Worm (Caenorhabditis elegans): ENCODE results near the gene F19B6.3.

The F19B6.3 gene

ce11 chrIV:12307720-12308119, 19.3 kb upstream of the F19B6.3 start, which contains the start of gene oac-57:
Gene oac-57, minus strand, starts transcription at chrIV:12307820.
- TF ChIP-seq nhr-42 (GFP tag; IDR thresholded peaks at IDR 0.05) (no peak), spr-1 (tag; optimal IDR thresholded peaks at IDR 0.05) (no peak)

ce11 chrIV:12311597-12311996, 15.4 kb upstream of the F19B6.3 start, which contains the start of gene oac-58:
Gene oac-58, minus strand, starts transcription at chrIV:12311697.
- TF ChIP-seq duxl-1 (tag; optimal IDR thresholded peaks at IDR 0.05; ENCODE audit: poor library complexity) = no peak

ce11 chrIV:12330840-12331359, 3.9 kb downstream of the F19B6.3 start, which contains the start of gene ufd-1:
Gene ufd-1, minus strand, starts transcription at chrIV:12330890.
- TF ChIP-seq mdl-1 (tag; optimal IDR thresholded peaks at IDR 0.05) = no peak
- no peak for TF ChIP-seq jun-1 (tag; optimal IDR thresholded peaks at IDR 0.05)
- TF ChIP-seq lin-13 (GFP tag; optimal IDR thresholded peaks at IDR 0.05) = no peak
- no peak for TF ChIP-seq nhr-76 (tag; optimal IDR thresholded peaks at IDR 0.05)
- TF ChIP-seq nhr-111 (GFP tag; optimal IDR thresholded peaks at IDR 0.05) = no peak
- TF ChIP-seq lin-38 (GFP tag; IDR thresholded peaks at IDR 0.05) = peak; percentile 42
- TF ChIP-seq nhr-237 (tag; optimal IDR thresholded peaks at IDR 0.05) = no peak
- no peak for TF ChIP-seq unc-39 (tag; optimal IDR thresholded peaks at IDR 0.05)
- TF ChIP-seq attf-4 (tag; optimal IDR thresholded peaks at IDR 0.05) = no peak
- TF ChIP-seq ama-1 (optimal IDR thresholded peaks at IDR 0.05) = peak; percentile 29
- TF ChIP-seq ceh-28 (tag; optimal IDR thresholded peaks at IDR 0.05) = no peak
- TF ChIP-seq dpl-1 (GFP tag; optimal IDR thresholded peaks at IDR 0.05) = peak; percentile 13
- TF ChIP-seq mes-2 (tag; optimal IDR thresholded peaks at IDR 0.05; ENCODE audit: poor library complexity, severe bottlenecking) = peak; percentile 37
- TF ChIP-seq madf-5 (GFP tag; IDR thresholded peaks at IDR 0.05) = no peak
- TF ChIP-seq mep-1 (tag; optimal IDR thresholded peaks at IDR 0.05) = peak; percentile 51
- TF ChIP-seq nhr-11 (tag; optimal IDR thresholded peaks at IDR 0.05) = no peak
- no peak for TF ChIP-seq spr-1 (tag; optimal IDR thresholded peaks at IDR 0.05)
- TF ChIP-seq zip-11 (GFP tag; IDR thresholded peaks at IDR 0.05) = no peak
- TF ChIP-seq nhr-28 (tag; optimal IDR thresholded peaks at IDR 0.05) = peak; percentile 58
- TF ChIP-seq zag-1 (tag; optimal IDR thresholded peaks at IDR 0.05) = no peak
- TF ChIP-seq madf-9 (GFP tag; conservative IDR thresholded peaks at IDR 0.05) = no peak
- no peak for TF ChIP-seq fos-1 (tag; optimal IDR thresholded peaks at IDR 0.05)

ce11 chrIV:12334142-12334541, 7.1 kb downstream of the F19B6.3 start:
- TF ChIP-seq dmd-6 (GFP tag; IDR thresholded peaks at IDR 0.05) = peak; percentile 42; the same call in 1 of the 2 replicates
- peak in 1 of 2 experiments; percentile 61; a peak in 1 of 4 replicates for TF ChIP-seq madf-5 (GFP tag; IDR thresholded peaks at IDR 0.05)
- TF ChIP-seq dve-1 (tag; optimal IDR thresholded peaks at IDR 0.05; ENCODE audit: insufficient read depth) = peak; percentile 17
- peak; percentile 18 for TF ChIP-seq nhr-28 (tag; optimal IDR thresholded peaks at IDR 0.05)
- TF ChIP-seq nhr-41 (GFP tag; IDR thresholded peaks at IDR 0.05) = no peak

- TF ChIP-seq nhr-41 (GFP tag; IDR thresholded peaks at IDR 0.05) = no peak
- no peak for TF ChIP-seq ama-1 (optimal IDR thresholded peaks at IDR 0.05)
- no peak for TF ChIP-seq ceh-62 (tag; optimal IDR thresholded peaks at IDR 0.05)
- TF ChIP-seq ctbp-1 (GFP tag; IDR thresholded peaks at IDR 0.05) = no peak
- TF ChIP-seq snpc-4 (tag; optimal IDR thresholded peaks at IDR 0.05) = no peak
- no peak for TF ChIP-seq sdz-12 (GFP tag; optimal IDR thresholded peaks at IDR 0.05)
- no peak for TF ChIP-seq unc-39 (tag; optimal IDR thresholded peaks at IDR 0.05)
- TF ChIP-seq pha-4 (GFP tag; IDR thresholded peaks at IDR 0.05) = no peak
- TF ChIP-seq pha-4 (tag; optimal IDR thresholded peaks at IDR 0.05) = no peak
- no peak for TF ChIP-seq cey-2 (tag; optimal IDR thresholded peaks at IDR 0.05; ENCODE audit: borderline replicate concordance, insufficient read depth)
- TF ChIP-seq F49E8.2 (tag; optimal IDR thresholded peaks at IDR 0.05; ENCODE audit: borderline replicate concordance) = no peak
- TF ChIP-seq daf-16 (GFP tag; optimal IDR thresholded peaks at IDR 0.05) = no peak
- TF ChIP-seq daf-16 (tag; optimal IDR thresholded peaks at IDR 0.05) = peak; percentile 29
- no peak for TF ChIP-seq daf-19 (GFP tag; conservative IDR thresholded peaks at IDR 0.05)
- TF ChIP-seq mes-2 (tag; optimal IDR thresholded peaks at IDR 0.05; ENCODE audit: poor library complexity, severe bottlenecking) = peak; percentile 14
- TF ChIP-seq lin-13 (GFP tag; optimal IDR thresholded peaks at IDR 0.05) = no peak
- TF ChIP-seq lsy-2 (tag; optimal IDR thresholded peaks at IDR 0.05) = peak in 1 of 2 experiments; percentile 15
- no peak for TF ChIP-seq nhr-77 (tag; optimal IDR thresholded peaks at IDR 0.05)
- TF ChIP-seq mep-1 (tag; optimal IDR thresholded peaks at IDR 0.05) = no peak
- no peak for TF ChIP-seq saeg-2 (GFP tag; IDR thresholded peaks at IDR 0.05)
- no peak for TF ChIP-seq php-3 (GFP tag; IDR thresholded peaks at IDR 0.05)
- TF ChIP-seq mxl-2 (GFP tag; conservative IDR thresholded peaks at IDR 0.05) = no peak
- TF ChIP-seq hlh-11 (tag; optimal IDR thresholded peaks at IDR 0.05) = no peak
Observed at ce11 chrIV:12334708-12335107, 7.7 kb downstream of the F19B6.3 start.
